Fruit fly (Drosophila melanogaster) whole organism, embryonic: ENCODE data around the gene CG14427.

Experiments used
- Awh ChIP-seq: fragments of 200-800 bp; sonication (Bioruptor generic); IDR thresholded peaks from 2 replicates; pipeline ENCODE4, ENCODE4 v1.3.6; 2022; ENCODE audit warnings: missing biosample characterization, missing genetic modification characterization
- BEAF-32 ChIP-seq: fragments of 200-800 bp; sonication (Bioruptor generic); optimal IDR thresholded peaks from 3 replicates; lab custom pipeline; 2017; ENCODE audit warnings: missing biosample characterization, missing genetic modification characterization, mild to moderate bottlenecking, moderate library complexity, missing genetic modification reagents
- CG10565 ChIP-seq: fragments of 200-800 bp; sonication (Bioruptor generic); optimal IDR thresholded peaks from 3 replicates; lab custom pipeline; 2016; ENCODE audit warnings: missing biosample characterization, mild to moderate bottlenecking, missing genetic modification characterization
- CG11085 ChIP-seq: fragments of 200-800 bp; sonication (Bioruptor generic); IDR thresholded peaks from 2 replicates; pipeline ENCODE4 v1.3.6; 2022; ENCODE audit warnings: missing biosample characterization, missing genetic modification characterization
- CG11398 ChIP-seq: fragments of 200-800 bp; sonication (Bioruptor generic); optimal IDR thresholded peaks from 2 replicates; lab custom pipeline; 2016; ENCODE audit warnings: missing biosample characterization, missing genetic modification characterization
- CG12769 ChIP-seq: fragments of 200-800 bp; sonication (Bioruptor generic); optimal IDR thresholded peaks from 2 replicates; lab custom pipeline; 2019; ENCODE audit warnings: missing biosample characterization, mild to moderate bottlenecking, missing genetic modification characterization, moderate library complexity
- CG13296 ChIP-seq: fragments of 200-800 bp; sonication (Bioruptor generic); optimal IDR thresholded peaks from 3 replicates; lab custom pipeline; 2018; ENCODE audit warnings: missing biosample characterization, mild to moderate bottlenecking, missing genetic modification characterization
- CG15073 ChIP-seq: fragments of 200-800 bp; sonication (Bioruptor generic); optimal IDR thresholded peaks from 2 replicates; lab custom pipeline; 2016; ENCODE audit warnings: missing biosample characterization, missing genetic modification characterization
- CG2129 ChIP-seq: fragments of 200-800 bp; sonication (Bioruptor generic); IDR thresholded peaks from 2 replicates; pipeline ENCODE4 v1.3.6; 2022; ENCODE audit warnings: missing biosample characterization, missing genetic modification characterization; ENCODE audit not compliant: partially characterized antibody
- CG3281 ChIP-seq: fragments of 200-800 bp; sonication (Bioruptor generic); optimal IDR thresholded peaks from 3 replicates; lab custom pipeline; 2017; ENCODE audit warnings: missing biosample characterization, mild to moderate bottlenecking, missing genetic modification characterization
- CG34422 ChIP-seq: fragments of 200-800 bp; sonication (Bioruptor generic); IDR thresholded peaks from 3 replicates; pipeline ENCODE4 v1.3.6; 2022; ENCODE audit warnings: missing biosample characterization, missing genetic modification characterization
- CG4282 ChIP-seq: fragments of 200-800 bp; sonication (Bioruptor generic); optimal IDR thresholded peaks from 2 replicates; lab custom pipeline; 2016; ENCODE audit warnings: missing biosample characterization, missing genetic modification characterization
- CG43689 ChIP-seq: fragments of 200-800 bp; sonication (Bioruptor generic); IDR thresholded peaks from 2 replicates; pipeline ENCODE4 v1.3.6; 2022; ENCODE audit warnings: missing biosample characterization, missing genetic modification characterization
- CG4820 ChIP-seq: fragments of 200-800 bp; sonication (Bioruptor generic); optimal IDR thresholded peaks from 3 replicates; lab custom pipeline; 2016; ENCODE audit warnings: missing biosample characterization, missing genetic modification characterization
- CG7372 ChIP-seq: fragments of 200-800 bp; sonication (Bioruptor generic); IDR thresholded peaks from 2 replicates; pipeline ENCODE4 v1.3.6; 2022; ENCODE audit warnings: missing biosample characterization, missing genetic modification characterization
- CG7556 ChIP-seq: fragments of 200-800 bp; sonication (Bioruptor generic); optimal IDR thresholded peaks from 2 replicates; lab custom pipeline; 2017; ENCODE audit warnings: missing biosample characterization, mild to moderate bottlenecking, missing genetic modification characterization
- CG7839 ChIP-seq: fragments of 200-800 bp; sonication (Bioruptor generic); optimal IDR thresholded peaks from 3 replicates; lab custom pipeline; 2018; ENCODE audit warnings: missing biosample characterization, mild to moderate bottlenecking, missing genetic modification characterization, moderate library complexity
- CG8388 ChIP-seq: fragments of 200-800 bp; sonication (Bioruptor generic); optimal IDR thresholded peaks from 2 replicates; lab custom pipeline; 2019; ENCODE audit warnings: missing biosample characterization, mild to moderate bottlenecking, missing genetic modification characterization, moderate library complexity
- CG9932 ChIP-seq: fragments of 200-800 bp; sonication (Bioruptor generic); IDR thresholded peaks from 2 replicates; pipeline ENCODE4 v1.3.6; 2022; ENCODE audit warnings: missing biosample characterization, missing genetic modification characterization
- Dfd ChIP-seq, 2 experiments: fragments of >200 bp; optimal IDR thresholded peaks; 2 replicates each; lab custom pipeline; 2017; ENCODE audit warnings: missing biosample characterization in 2 of 2, missing genetic modification characterization in 2 of 2
- Doc3 ChIP-seq: fragments of 200-800 bp; sonication (Bioruptor generic); IDR thresholded peaks from 3 replicates; pipeline ENCODE4 v1.3.6; 2022; ENCODE audit warnings: missing biosample characterization, missing genetic modification characterization; ENCODE audit not compliant: partially characterized antibody
- HmgD ChIP-seq: fragments of 200-800 bp; sonication (Bioruptor generic); optimal IDR thresholded peaks from 3 replicates; lab custom pipeline; 2016; ENCODE audit warnings: missing biosample characterization, missing genetic modification characterization
- Hr51 ChIP-seq, 2 experiments: fragments of 200-800 bp; sonication (Bioruptor generic); optimal IDR thresholded peaks; 2 replicates in 1 of 2; 3 replicates in 1 of 2; lab custom pipeline; 2016 to 2018; ENCODE audit warnings: missing biosample characterization in 2 of 2, missing genetic modification characterization in 2 of 2, mild to moderate bottlenecking in 1 of 2, moderate library complexity in 1 of 2
- Hr78 ChIP-seq, 2 experiments: fragments of 200-800 bp in 1 of 2; fragments of >200 bp in 1 of 2; sonication (Bioruptor generic) in 1 of 2; optimal IDR thresholded peaks; 2 replicates each; lab custom pipeline; 2017 to 2019; ENCODE audit warnings: missing biosample characterization in 2 of 2, missing genetic modification characterization in 2 of 2, mild to moderate bottlenecking in 1 of 2, moderate library complexity in 1 of 2
- Med ChIP-seq: fragments of 200-800 bp; sonication (Bioruptor generic); peaks from one replicate; lab custom pipeline; 2016; ENCODE audit warnings: missing biosample characterization, missing genetic modification characterization, mild to moderate bottlenecking, inconsistent platforms, moderate library complexity
- Meics ChIP-seq: fragments of 200-800 bp; sonication (Bioruptor generic); optimal IDR thresholded peaks from 2 replicates; lab custom pipeline; 2017; ENCODE audit warnings: missing biosample characterization, mild to moderate bottlenecking, missing genetic modification characterization
- Six4 ChIP-seq: fragments of 200-800 bp; sonication (Bioruptor generic); optimal IDR thresholded peaks from 2 replicates; lab custom pipeline; 2016; ENCODE audit warnings: missing biosample characterization, missing genetic modification characterization
- Trl ChIP-seq, 3 experiments: fragments of >200 bp in 2 of 3; fragments of 200-800 bp in 1 of 3; sonication (Bioruptor generic) in 1 of 3; optimal IDR thresholded peaks; 2 replicates in 1 of 3; 3 replicates in 2 of 3; lab custom pipeline; 2016 to 2017; ENCODE audit warnings: missing biosample characterization in 1 of 3, missing genetic modification characterization in 1 of 3
- Xbp1 ChIP-seq: fragments of 200-800 bp; sonication (Bioruptor generic); optimal IDR thresholded peaks from 3 replicates; lab custom pipeline; 2016; ENCODE audit warnings: missing biosample characterization, mild to moderate bottlenecking, missing genetic modification characterization
- YL-1 ChIP-seq: fragments of 200-800 bp; sonication (Bioruptor generic); optimal IDR thresholded peaks from 3 replicates; lab custom pipeline; 2017; ENCODE audit warnings: missing biosample characterization, mild to moderate bottlenecking, missing genetic modification characterization
- bbx ChIP-seq: fragments of 200-800 bp; sonication (Bioruptor generic); IDR thresholded peaks from 2 replicates; pipeline ENCODE4 v1.3.6; 2022; ENCODE audit warnings: missing biosample characterization, missing genetic modification characterization; ENCODE audit not compliant: partially characterized antibody
- caup ChIP-seq: fragments of 200-800 bp; sonication (Bioruptor generic); optimal IDR thresholded peaks from 3 replicates; lab custom pipeline; 2017; ENCODE audit warnings: missing biosample characterization, mild to moderate bottlenecking, missing genetic modification characterization, moderate library complexity; ENCODE audit not compliant: severe bottlenecking
- chinmo ChIP-seq: fragments of 200-800 bp; sonication (Bioruptor generic); IDR thresholded peaks from 4 replicates; pipeline ENCODE4 v1.3.6; 2022; ENCODE audit warnings: missing biosample characterization, missing genetic modification characterization; ENCODE audit not compliant: partially characterized antibody
- cwo ChIP-seq: fragments of 200-800 bp; sonication (Bioruptor generic); optimal IDR thresholded peaks from 3 replicates; lab custom pipeline; 2017; ENCODE audit warnings: missing biosample characterization, missing genetic modification characterization, mild to moderate bottlenecking, moderate library complexity, missing genetic modification reagents
- dati ChIP-seq: fragments of 200-800 bp; sonication (Bioruptor generic); IDR thresholded peaks from 2 replicates; pipeline ENCODE4 v1.3.6; 2022; ENCODE audit warnings: missing biosample characterization, missing genetic modification characterization
- exex ChIP-seq: fragments of 200-800 bp; sonication (Bioruptor generic); optimal IDR thresholded peaks from 4 replicates; lab custom pipeline; 2018; ENCODE audit warnings: missing biosample characterization, mild to moderate bottlenecking, missing genetic modification characterization, moderate library complexity
- grau ChIP-seq: fragments of 200-800 bp; optimal IDR thresholded peaks from 3 replicates; lab custom pipeline; 2019; ENCODE audit warnings: missing biosample characterization, mild to moderate bottlenecking, missing genetic modification characterization, moderate library complexity
- hth ChIP-seq: fragments of >200 bp; optimal IDR thresholded peaks from 2 replicates; lab custom pipeline; 2017; ENCODE audit warnings: inconsistent platforms
- kni ChIP-seq: fragments of 200-800 bp; sonication (Bioruptor generic); optimal IDR thresholded peaks from 3 replicates; lab custom pipeline; 2017; ENCODE audit warnings: mild to moderate bottlenecking, missing biosample characterization, missing genetic modification reagents, missing genetic modification characterization
- lbe ChIP-seq: fragments of 200-800 bp; sonication (Bioruptor generic); optimal IDR thresholded peaks from 2 replicates; lab custom pipeline; 2016; ENCODE audit warnings: missing biosample characterization, mild to moderate bottlenecking, missing genetic modification characterization
- lmd ChIP-seq: fragments of 200-800 bp; sonication (Bioruptor generic); IDR thresholded peaks from 2 replicates; pipeline ENCODE4 v1.3.6; 2022; ENCODE audit warnings: missing biosample characterization, missing genetic modification characterization
- luna ChIP-seq: fragments of 200-800 bp; sonication (Bioruptor generic); optimal IDR thresholded peaks from 2 replicates; lab custom pipeline; 2016; ENCODE audit warnings: missing biosample characterization, missing genetic modification characterization
- pb ChIP-seq: fragments of 200-800 bp; sonication (Bioruptor generic); optimal IDR thresholded peaks from 3 replicates; lab custom pipeline; 2016; ENCODE audit warnings: missing biosample characterization, missing genetic modification characterization
- prd ChIP-seq, 3 experiments: fragments of >200 bp in 2 of 3; fragments of 200-800 bp in 1 of 3; sonication (Bioruptor generic) in 1 of 3; optimal IDR thresholded peaks in 2 of 3; IDR thresholded peaks in 1 of 3; 2 replicates in 2 of 3; 3 replicates in 1 of 3; pipeline versions ENCODE4 v1.3.6 to Lab custom; 2017 to 2022; ENCODE audit warnings: missing biosample characterization in 1 of 3, missing genetic modification characterization in 1 of 3
- sd ChIP-seq: fragments of 200-800 bp; sonication (Bioruptor generic); optimal IDR thresholded peaks from 3 replicates; lab custom pipeline; 2018; ENCODE audit warnings: missing biosample characterization, mild to moderate bottlenecking, missing genetic modification characterization, moderate library complexity
- slou ChIP-seq: fragments of 200-800 bp; sonication (Bioruptor generic); optimal IDR thresholded peaks from 3 replicates; lab custom pipeline; 2016; ENCODE audit warnings: missing biosample characterization, missing genetic modification characterization
- sug ChIP-seq: fragments of 200-800 bp; optimal IDR thresholded peaks from 2 replicates; lab custom pipeline; 2019; ENCODE audit warnings: missing biosample characterization, mild to moderate bottlenecking, missing genetic modification characterization, moderate library complexity
- twi ChIP-seq: fragments of 200-800 bp; optimal IDR thresholded peaks from 2 replicates; lab custom pipeline; 2019; ENCODE audit warnings: missing biosample characterization, mild to moderate bottlenecking, missing genetic modification characterization, moderate library complexity

CG14427 gene

DNA sequence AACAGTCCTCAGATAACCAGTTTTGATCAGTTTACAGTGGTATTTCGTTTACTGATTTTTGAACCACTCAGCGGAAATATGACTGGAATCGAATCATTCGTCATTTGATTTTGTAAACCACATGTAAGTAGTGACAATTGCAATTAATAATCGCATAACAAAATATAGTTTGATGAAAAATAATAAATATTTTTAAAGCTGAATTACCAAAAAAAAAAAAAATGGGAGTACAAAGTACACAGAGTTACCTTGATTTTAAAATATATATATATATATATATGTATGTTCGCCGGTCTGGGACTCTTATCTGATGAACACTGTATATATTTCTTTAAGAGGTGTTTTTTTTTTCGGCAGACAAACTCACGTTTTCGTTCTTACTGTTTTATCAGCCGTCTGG lies 26.8 kb downstream of the CG14427 start (continued):
- TF ChIP-seq CG12769 (tag; lab: Kevin White, UChicago) (no peak), dati (no peak), cwo (GFP tag; lab: Kevin White, UChicago) (peak; percentile 74), Hr51 (GFP tag; optimal IDR thresholded peaks at IDR 0.05; lab: Kevin White, UChicago) (no peak), CG11398 (GFP tag; lab: Kevin White, UChicago) (no peak), Six4 (no peak), lbe (GFP tag; lab: Kevin White, UChicago) (peak; percentile 14), Xbp1 (no peak), CG7839 (tag; lab: Kevin White, UChicago) (peak; percentile 1), HmgD (GFP tag; lab: Kevin White, UChicago) (no peak), caup (GFP tag; lab: Kevin White, UChicago) (peak; percentile 16), CG9932 (GFP tag; lab: Robert Waterston, UW) (peak; percentile 59), Hr78 (GFP tag; optimal IDR thresholded peaks at IDR 0.05; lab: Kevin White, UChicago) (no peak), CG3281 (GFP tag; lab: Kevin White, UChicago) (peak; percentile 10), CG7556 (no peak), kni (no peak), Trl (optimal IDR thresholded peaks at IDR 0.05; lab: Kevin White, UChicago) (no peak), Trl (GFP tag; optimal IDR thresholded peaks at IDR 0.05; lab: Kevin White, UChicago) (no peak), lmd (peak; percentile 20; the same call in 1 of the 2 replicates), Dfd (GFP tag; optimal IDR thresholded peaks at IDR 0.05; lab: Kevin White, UChicago) (no peak), luna (GFP tag; lab: Kevin White, UChicago) (no peak), Doc3 (GFP tag; lab: Robert Waterston, UW) (no peak), CG4820 (GFP tag; lab: Kevin White, UChicago) (no peak), CG11085 (GFP tag; lab: Robert Waterston, UW) (no peak), grau (tag; lab: Kevin White, UChicago) (peak; percentile 47), Meics (GFP tag; lab: Kevin White, UChicago) (peak; percentile 33), CG43689 (GFP tag; lab: Robert Waterston, UW) (no peak), slou (GFP tag; lab: Kevin White, UChicago) (no peak)

DNA sequence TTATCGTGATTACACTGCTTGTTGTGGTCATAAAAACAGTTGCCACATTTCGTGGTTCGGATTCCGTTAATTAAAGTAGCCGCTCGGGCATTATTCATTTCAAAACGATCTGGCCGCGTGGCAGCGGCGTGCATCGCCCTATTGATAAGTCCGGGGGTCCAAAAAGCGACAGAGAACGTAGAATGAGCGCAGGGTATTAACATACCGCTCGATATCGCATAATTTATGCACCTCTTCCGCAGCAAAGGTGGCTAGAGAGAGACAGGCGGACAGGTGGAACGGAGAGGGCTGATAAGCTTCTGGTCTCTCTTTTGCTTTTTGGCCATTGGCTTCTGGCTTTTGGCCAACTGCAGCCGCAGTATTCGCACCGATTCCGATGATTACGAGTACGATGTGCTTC lies 27.7 kb downstream of the CG14427 start:
- TF ChIP-seq chinmo (GFP tag; lab: Robert Waterston, UW) (peak; percentile 71; the same call in 1 of the 4 replicates), CG13296 (GFP tag; lab: Kevin White, UChicago) (no peak), exex (tag; lab: Kevin White, UChicago) (peak; percentile 30), Awh (GFP tag; lab: Robert Waterston, UW) (peak; percentile 32; the same call in 1 of the 2 replicates), sug (tag; lab: Kevin White, UChicago) (peak; percentile 60), YL-1 (no peak), CG15073 (GFP tag; lab: Kevin White, UChicago) (no peak), CG10565 (GFP tag; lab: Kevin White, UChicago) (no peak), sd (tag; lab: Kevin White, UChicago) (peak; percentile 11)

DNA sequence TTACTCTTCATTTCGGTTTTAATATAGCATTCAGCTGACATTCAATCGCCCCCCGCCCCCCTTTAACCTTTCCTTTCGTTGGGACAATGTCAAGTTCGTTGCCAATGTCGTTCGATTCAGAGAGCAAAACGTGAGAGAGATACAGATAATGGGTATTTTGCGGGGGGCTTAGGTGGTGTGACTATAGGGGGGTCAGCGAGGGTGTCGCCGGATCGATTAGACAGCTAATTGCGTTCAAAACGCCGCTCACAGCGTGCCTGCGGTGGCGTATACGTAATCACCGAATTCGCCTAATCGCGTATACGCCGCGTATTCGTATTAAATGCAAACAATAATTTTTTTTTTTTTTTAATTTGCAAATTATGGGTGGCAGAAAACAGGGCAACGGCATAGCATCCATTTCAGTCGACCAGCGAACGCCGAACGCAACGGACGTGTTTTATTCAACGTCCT lies 28.6 kb downstream of the CG14427 start, which contains the start of gene CG4607:
Gene CG4607, plus strand, starts transcription at position 403 of the 453 bp plus-strand sequence.
- TF ChIP-seq Med (GFP tag; lab: Kevin White, UChicago) (peak; percentile 80), bbx (GFP tag; lab: Robert Waterston, UW) (no peak), CG2129 (GFP tag; lab: Robert Waterston, UW) (no peak), CG4282 (GFP tag; lab: Kevin White, UChicago) (no peak), CG8388 (GFP tag; lab: Kevin White, UChicago) (no peak), BEAF-32 (GFP tag; lab: Kevin White, UChicago) (no peak), pb (no peak), prd (optimal IDR thresholded peaks at IDR 0.05; lab: Kevin White, UChicago) (no peak), prd (GFP tag; IDR thresholded peaks at IDR 0.05; lab: Robert Waterston, UW) (peak; percentile 21; the same call in 1 of the 3 replicates), CG7372 (GFP tag; lab: Robert Waterston, UW) (peak; percentile 71), hth (no peak), CG34422 (GFP tag; lab: Robert Waterston, UW) (no peak), twi (tag; lab: Kevin White, UChicago) (no peak)
